Worm (Caenorhabditis elegans): ENCODE results near the gene cpg-18.

Gene cpg-18

DNA sequence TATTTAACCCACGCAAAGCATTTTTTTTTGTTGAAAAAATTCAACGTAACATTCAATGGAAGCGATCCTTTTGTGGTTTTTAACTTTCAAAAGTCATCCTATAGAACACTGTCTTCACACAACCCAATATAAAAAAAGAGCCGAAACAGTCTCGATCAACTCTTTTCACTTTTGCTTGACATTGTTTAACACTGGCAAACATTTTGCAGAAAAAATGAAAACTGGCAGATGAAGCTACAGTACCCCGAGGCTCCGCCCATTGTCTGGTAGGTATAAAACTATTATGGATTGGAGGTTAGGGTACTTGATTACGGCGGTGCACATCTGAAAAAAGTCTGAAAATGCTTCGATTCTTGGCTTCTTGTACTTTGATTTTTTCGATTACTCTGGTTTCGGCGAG lies at the start of gene cpg-18:
Gene cpg-18, plus strand, starts transcription at position 301 of the 400 bp plus-strand sequence.
- TF ChIP-seq egl-27 (tag; optimal IDR thresholded peaks at IDR 0.05) (no peak), lsy-2 (tag; optimal IDR thresholded peaks at IDR 0.05) (no peak), ceh-16 (tag; optimal IDR thresholded peaks at IDR 0.05) (no peak), unc-62 (GFP tag; optimal IDR thresholded peaks at IDR 0.05) (no peak), nhr-77 (tag; optimal IDR thresholded peaks at IDR 0.05) (no peak), ZK546.5 (tag; optimal IDR thresholded peaks at IDR 0.05) (no peak), gmeb-1 (tag; optimal IDR thresholded peaks at IDR 0.05) (no peak), elt-1 (tag; optimal IDR thresholded peaks at IDR 0.05) (no peak), mdl-1 (tag; optimal IDR thresholded peaks at IDR 0.05) (no peak), nhr-25 (tag; optimal IDR thresholded peaks at IDR 0.05) (no peak)

DNA sequence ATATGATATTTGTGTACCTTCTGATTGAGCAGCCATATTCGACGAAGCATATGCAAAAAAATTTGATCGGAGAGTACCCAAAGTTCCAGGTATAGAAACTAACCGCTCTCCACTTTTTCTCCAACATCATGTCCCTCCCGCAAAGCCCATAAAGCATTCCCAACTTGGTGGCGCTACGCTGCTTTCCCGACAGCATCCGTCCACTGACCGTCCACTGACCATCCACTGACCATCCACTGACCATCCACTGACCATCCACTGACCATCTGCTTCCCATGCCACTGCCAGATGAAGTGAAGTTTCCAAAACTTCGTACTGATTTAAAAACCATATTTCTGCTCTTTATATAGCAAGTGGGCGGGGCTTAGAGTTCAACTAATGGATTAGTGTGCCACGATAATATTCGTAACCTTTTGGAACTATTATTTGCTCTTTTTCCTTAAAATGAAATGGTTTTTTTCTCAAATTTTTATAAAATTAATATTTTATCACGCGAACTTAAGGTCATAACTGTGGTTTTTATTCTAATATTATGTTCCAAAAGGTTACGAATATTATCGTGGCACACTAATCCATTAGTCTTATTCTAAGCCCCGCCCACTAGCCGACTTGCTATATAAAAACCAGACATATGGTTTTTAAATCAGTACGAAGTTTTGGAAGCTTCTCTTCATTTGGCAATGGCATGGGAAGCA lies 44.3 kb upstream of the cpg-18 start, which contains the start of gene C55C3.8:
Gene C55C3.8, plus strand, starts transcription at position 645 of the 695 bp plus-strand sequence.
- TF ChIP-seq unc-55 (GFP tag; optimal IDR thresholded peaks at IDR 0.05): no peak
- TF ChIP-seq nhr-25 (tag; optimal IDR thresholded peaks at IDR 0.05): no peak
- no peak for TF ChIP-seq blmp-1 (tag; optimal IDR thresholded peaks at IDR 0.05; ENCODE audit: insufficient read depth)
- no peak for TF ChIP-seq ceh-82 (tag; optimal IDR thresholded peaks at IDR 0.05)
- TF ChIP-seq aly-2 (tag; optimal IDR thresholded peaks at IDR 0.05): no peak

DNA sequence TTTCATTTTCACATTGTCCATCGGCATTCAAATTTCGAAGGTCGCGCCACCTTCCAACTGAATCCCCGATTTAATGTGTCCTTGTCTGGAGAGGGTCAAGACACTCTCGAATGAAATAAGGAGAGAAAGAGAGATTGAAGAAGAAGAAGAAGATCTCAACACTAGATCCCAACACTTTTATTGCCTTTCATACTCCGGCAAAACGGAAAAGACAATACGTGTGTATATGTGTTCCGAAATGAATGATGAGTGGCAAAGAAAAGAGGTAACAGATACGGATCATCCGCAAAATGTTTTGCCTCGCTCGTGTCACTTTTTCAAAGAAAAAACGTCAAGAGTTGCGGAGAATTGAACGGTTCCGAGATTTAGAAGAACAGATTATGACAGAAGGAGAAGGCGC lies 34.4 kb upstream of the cpg-18 start:
- TF ChIP-seq nhr-25 (tag; optimal IDR thresholded peaks at IDR 0.05): peak; percentile 47
- no peak for TF ChIP-seq snpc-4 (tag; optimal IDR thresholded peaks at IDR 0.05)
- TF ChIP-seq ztf-11 (tag; optimal IDR thresholded peaks at IDR 0.05): no peak

DNA sequence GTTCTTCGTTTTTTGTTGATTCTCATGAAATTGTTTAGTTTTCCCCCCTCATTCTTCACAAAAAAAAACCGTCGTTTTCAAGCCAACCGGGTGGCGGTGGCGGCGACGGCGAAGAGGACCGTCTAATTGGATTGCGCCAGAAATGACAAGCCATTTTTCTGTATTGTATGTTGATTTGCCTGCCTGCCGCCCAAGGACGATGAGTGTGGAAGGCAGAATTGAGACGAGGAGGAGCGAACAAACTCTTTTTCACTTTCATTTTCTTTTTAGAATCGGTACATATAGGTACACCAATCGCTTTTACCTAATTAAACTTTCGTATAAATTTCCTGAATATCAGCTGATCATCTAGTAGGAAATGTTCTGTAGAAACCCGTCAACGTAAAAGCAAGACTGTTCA lies 33.2 kb upstream of the cpg-18 start:
- peak; percentile 56 for TF ChIP-seq blmp-1 (tag; optimal IDR thresholded peaks at IDR 0.05; ENCODE audit: insufficient read depth)
- TF ChIP-seq mbf-1 (tag; optimal IDR thresholded peaks at IDR 0.05): no peak

DNA sequence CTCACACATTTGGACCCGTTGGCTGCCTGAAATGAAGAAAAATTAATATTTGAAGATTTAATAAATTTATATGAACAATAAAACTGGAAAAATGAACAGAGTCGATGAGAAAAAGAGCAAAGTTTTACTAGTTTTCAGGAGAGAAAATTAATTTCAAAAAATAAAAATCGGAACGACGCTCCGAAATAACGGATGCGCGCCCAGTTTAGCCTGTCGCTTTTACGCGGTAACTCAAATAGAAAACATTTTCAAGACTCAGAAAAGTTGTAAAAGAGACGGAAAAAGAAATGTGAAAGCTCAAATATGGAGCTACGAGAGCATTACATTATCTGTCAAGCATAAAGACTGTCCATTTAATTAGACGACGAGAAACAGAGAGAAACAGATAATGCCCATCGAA lies 31.4 kb upstream of the cpg-18 start, which contains the start of the genes C55C3.73 and perm-5:
Gene C55C3.73, minus strand, starts transcription at position 9 of the 400 bp plus-strand sequence.
Gene perm-5, minus strand, starts transcription at position 26 of the 400 bp plus-strand sequence.
- TF ChIP-seq nhr-129 (tag; optimal IDR thresholded peaks at IDR 0.05): no peak
- TF ChIP-seq sem-4 (tag; optimal IDR thresholded peaks at IDR 0.05): no peak
- TF ChIP-seq peb-1 (tag; optimal IDR thresholded peaks at IDR 0.05): no peak
- TF ChIP-seq egl-27 (tag; optimal IDR thresholded peaks at IDR 0.05): no peak
- TF ChIP-seq ztf-1 (GFP tag; conservative IDR thresholded peaks at IDR 0.05): no peak
- TF ChIP-seq nhr-11 (tag; optimal IDR thresholded peaks at IDR 0.05): no peak
- TF ChIP-seq ceh-82 (tag; optimal IDR thresholded peaks at IDR 0.05): no peak
- TF ChIP-seq blmp-1 (tag; optimal IDR thresholded peaks at IDR 0.05; ENCODE audit: insufficient read depth): no peak
- TF ChIP-seq unc-55 (GFP tag; optimal IDR thresholded peaks at IDR 0.05): no peak
- TF ChIP-seq fos-1 (tag; optimal IDR thresholded peaks at IDR 0.05): no peak
- TF ChIP-seq F13H6.1 (tag; optimal IDR thresholded peaks at IDR 0.05): no peak
- TF ChIP-seq nhr-10 (tag; optimal IDR thresholded peaks at IDR 0.05): no peak

DNA sequence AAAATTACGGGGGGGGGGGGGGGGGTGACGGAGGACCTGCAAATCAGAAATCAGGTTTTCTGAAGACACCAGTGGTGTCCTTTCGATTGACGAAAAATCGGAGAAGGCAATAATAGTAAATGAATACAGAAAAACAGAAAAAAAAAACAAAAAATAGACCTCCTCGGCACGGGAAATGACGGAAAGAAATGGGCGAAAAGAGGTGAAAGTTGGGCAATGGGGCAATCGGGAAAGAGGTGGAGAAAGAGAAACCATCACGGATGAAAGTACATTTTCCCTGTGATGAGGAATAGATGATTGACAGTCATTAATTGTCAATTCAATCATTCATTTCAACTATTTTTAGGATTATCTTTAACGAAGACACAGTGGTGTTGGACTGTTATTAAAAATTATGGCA lies 30.9 kb upstream of the cpg-18 start:
- TF ChIP-seq mbf-1 (tag; optimal IDR thresholded peaks at IDR 0.05) (no peak), mdl-1 (tag; optimal IDR thresholded peaks at IDR 0.05) (no peak), lin-39 (tag; optimal IDR thresholded peaks at IDR 0.05) (no peak), sma-9 (GFP tag; optimal IDR thresholded peaks at IDR 0.05) (no peak), sma-9 (tag; optimal IDR thresholded peaks at IDR 0.05) (no peak), elt-3 (tag; optimal IDR thresholded peaks at IDR 0.05) (no peak), blmp-1 (tag; optimal IDR thresholded peaks at IDR 0.05; ENCODE audit: insufficient read depth) (peak; percentile 88), nhr-23 (tag; optimal IDR thresholded peaks at IDR 0.05) (no peak)

DNA sequence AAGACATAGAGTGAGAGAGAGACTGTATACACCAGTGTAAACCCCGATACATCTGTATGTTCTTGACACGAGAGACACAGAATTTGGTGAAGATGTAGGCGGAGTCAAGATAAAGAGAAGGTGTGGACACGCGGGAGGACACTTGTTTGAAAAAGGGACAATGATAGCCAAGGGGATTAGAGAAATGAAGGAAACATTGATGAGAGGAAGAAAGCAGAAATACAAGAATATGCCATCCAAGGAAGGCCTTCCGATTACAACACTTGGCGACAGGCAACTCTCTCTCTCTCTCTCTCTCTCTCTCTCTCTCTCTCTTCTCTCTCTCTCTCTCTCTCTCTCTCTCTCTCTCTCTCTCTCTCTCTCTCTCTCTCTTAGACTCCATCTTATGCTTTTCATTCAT lies 28.2 kb upstream of the cpg-18 start:
- TF ChIP-seq nhr-25 (tag; optimal IDR thresholded peaks at IDR 0.05) (peak; percentile 56), blmp-1 (tag; optimal IDR thresholded peaks at IDR 0.05; ENCODE audit: insufficient read depth) (peak; percentile 63), unc-39 (tag; optimal IDR thresholded peaks at IDR 0.05) (no peak), nhr-21 (tag; optimal IDR thresholded peaks at IDR 0.05) (peak; percentile 69)
